Worm (Caenorhabditis elegans): Measurements from ENCODE around the gene nspc-10.

DNA sequence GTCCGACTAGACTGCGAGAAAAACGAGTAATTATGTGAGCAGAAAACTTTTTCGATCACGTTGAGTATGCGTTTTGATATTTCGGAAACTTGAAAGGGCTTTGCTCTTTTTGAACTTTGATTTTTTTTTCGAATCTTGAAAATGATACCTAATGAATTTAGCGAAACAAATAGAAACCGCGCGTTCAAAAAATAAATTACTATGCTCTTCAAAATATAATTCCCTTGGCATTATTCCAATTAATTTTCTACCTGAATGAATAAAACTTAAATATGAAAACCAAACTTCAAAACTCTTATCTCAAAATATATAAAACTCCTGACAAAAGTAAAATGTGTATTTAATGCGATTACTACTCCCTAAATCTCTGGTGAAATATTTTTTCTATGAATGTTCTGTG, 28.1 kb upstream of the nspc-10 start, which contains the start of gene xtr-2:
- no peak for TF ChIP-seq T22C8.4 (GFP tag; IDR thresholded peaks at IDR 0.05)
- TF ChIP-seq flt-1 (GFP tag; IDR thresholded peaks at IDR 0.05) = no peak
- no peak for TF ChIP-seq ref-1 (GFP tag; conservative IDR thresholded peaks at IDR 0.05)
- no peak for TF ChIP-seq ztf-29 (GFP tag; IDR thresholded peaks at IDR 0.05)
- TF ChIP-seq ztf-23 (GFP tag; IDR thresholded peaks at IDR 0.05) = no peak
- no peak for TF ChIP-seq klf-2 (GFP tag; conservative IDR thresholded peaks at IDR 0.05)
- TF ChIP-seq cog-1 (tag; optimal IDR thresholded peaks at IDR 0.05) = no peak
- TF ChIP-seq med-1 (GFP tag; optimal IDR thresholded peaks at IDR 0.05; ENCODE audit: insufficient read depth) = no peak
- no peak for TF ChIP-seq tab-1 (GFP tag; IDR thresholded peaks at IDR 0.05)

Data from whole organism, midembryonic.